Fruit fly (Drosophila melanogaster) whole organism, embryonic: Measurements from ENCODE around the gene Cyp309a1.

ENCODE experiments used
- Asciz ChIP-seq: fragments of 200-800 bp; sonication (Bioruptor generic); optimal IDR thresholded peaks from 2 replicates; lab custom pipeline; 2017; ENCODE audit warnings: missing biosample characterization, mild to moderate bottlenecking, missing genetic modification characterization, missing genetic modification reagents
- CG10979 ChIP-seq: fragments of 200-800 bp; sonication (Bioruptor generic); optimal IDR thresholded peaks from 2 replicates; lab custom pipeline; 2018; ENCODE audit warnings: missing biosample characterization, mild to moderate bottlenecking, missing genetic modification characterization, moderate library complexity
- CG11085 ChIP-seq: fragments of 200-800 bp; sonication (Bioruptor generic); IDR thresholded peaks from 2 replicates; pipeline ENCODE4 v1.3.6; 2022; ENCODE audit warnings: missing biosample characterization, missing genetic modification characterization
- CG1233 ChIP-seq: fragments of 200-800 bp; sonication (Bioruptor generic); optimal IDR thresholded peaks from 4 replicates; lab custom pipeline; 2018; ENCODE audit warnings: missing biosample characterization, mild to moderate bottlenecking, missing genetic modification characterization
- CG13287 ChIP-seq: fragments of 200-800 bp; sonication (Bioruptor generic); IDR thresholded peaks from 2 replicates; pipeline ENCODE4 v1.3.6; 2022; ENCODE audit warnings: missing biosample characterization, missing genetic modification characterization; ENCODE audit not compliant: partially characterized antibody
- CG15479 ChIP-seq: fragments of 200-800 bp; sonication (Bioruptor generic); optimal IDR thresholded peaks from 3 replicates; lab custom pipeline; 2019; ENCODE audit warnings: missing biosample characterization, mild to moderate bottlenecking, missing genetic modification characterization, moderate library complexity
- CG16813 ChIP-seq: fragments of 200-800 bp; sonication (Bioruptor generic); IDR thresholded peaks from 3 replicates; pipeline ENCODE4 v1.3.6; 2022; ENCODE audit warnings: missing biosample characterization, missing genetic modification characterization; ENCODE audit not compliant: partially characterized antibody
- CG17361 ChIP-seq: fragments of 200-800 bp; sonication (Bioruptor generic); IDR thresholded peaks from 3 replicates; pipeline ENCODE4 v1.3.6; 2022; ENCODE audit warnings: missing biosample characterization, missing genetic modification characterization
- CG30403 ChIP-seq: fragments of 200-800 bp; sonication (Bioruptor generic); optimal IDR thresholded peaks from 3 replicates; lab custom pipeline; 2016; ENCODE audit warnings: missing biosample characterization, missing genetic modification characterization
- CG33213 ChIP-seq: fragments of 200-800 bp; sonication (Bioruptor generic); optimal IDR thresholded peaks from 3 replicates; lab custom pipeline; 2016; ENCODE audit warnings: missing biosample characterization, missing genetic modification characterization
- CG3847 ChIP-seq: fragments of 200-800 bp; sonication (Bioruptor generic); IDR thresholded peaks from 2 replicates; pipeline ENCODE4 v1.3.6; 2022; ENCODE audit warnings: missing biosample characterization, missing genetic modification characterization
- CG4282 ChIP-seq: fragments of 200-800 bp; sonication (Bioruptor generic); optimal IDR thresholded peaks from 2 replicates; lab custom pipeline; 2016; ENCODE audit warnings: missing biosample characterization, missing genetic modification characterization
- CG4707 ChIP-seq: fragments of 200-800 bp; sonication (Bioruptor generic); optimal IDR thresholded peaks from 2 replicates; lab custom pipeline; 2018; ENCODE audit warnings: missing biosample characterization, mild to moderate bottlenecking, missing genetic modification characterization, moderate library complexity
- CG6175 ChIP-seq: fragments of 200-800 bp; sonication (Bioruptor generic); IDR thresholded peaks from 3 replicates; pipeline ENCODE4 v1.3.6; 2022; ENCODE audit warnings: missing biosample characterization, missing genetic modification characterization
- CG6813 ChIP-seq: fragments of 200-800 bp; sonication (Bioruptor generic); optimal IDR thresholded peaks from 2 replicates; lab custom pipeline; 2017; ENCODE audit warnings: missing biosample characterization, missing genetic modification characterization, mild to moderate bottlenecking, moderate library complexity, missing genetic modification reagents
- CG9797 ChIP-seq: fragments of 200-800 bp; sonication (Bioruptor generic); optimal IDR thresholded peaks from 3 replicates; lab custom pipeline; 2018; ENCODE audit warnings: missing biosample characterization, mild to moderate bottlenecking, missing genetic modification characterization
- Camta ChIP-seq: fragments of 200-800 bp; sonication (Bioruptor generic); optimal IDR thresholded peaks from 2 replicates; lab custom pipeline; 2016; ENCODE audit warnings: missing biosample characterization, missing genetic modification characterization
- CoRest ChIP-seq: fragments of 200-800 bp; sonication (Bioruptor generic); optimal IDR thresholded peaks from 3 replicates; lab custom pipeline; 2018; ENCODE audit warnings: missing biosample characterization, mild to moderate bottlenecking, missing genetic modification characterization, moderate library complexity
- Doc2 ChIP-seq: fragments of 200-800 bp; sonication (Bioruptor generic); IDR thresholded peaks from 2 replicates; pipeline ENCODE4 v1.3.6; 2022; ENCODE audit warnings: missing biosample characterization, missing genetic modification characterization
- Dp ChIP-seq: fragments of 200-800 bp; sonication (Bioruptor generic); optimal IDR thresholded peaks from 2 replicates; lab custom pipeline; 2018; ENCODE audit warnings: missing biosample characterization, mild to moderate bottlenecking, missing genetic modification characterization, moderate library complexity
- H2.0 ChIP-seq: fragments of 200-800 bp; sonication (Bioruptor generic); IDR thresholded peaks from 2 replicates; pipeline ENCODE4 v1.3.6; 2022; ENCODE audit warnings: missing biosample characterization, missing genetic modification characterization
- Hsf ChIP-seq: fragments of 200-800 bp; sonication (Bioruptor generic); optimal IDR thresholded peaks from 3 replicates; lab custom pipeline; 2016; ENCODE audit warnings: missing biosample characterization, missing genetic modification characterization
- Med ChIP-seq: fragments of 200-800 bp; sonication (Bioruptor generic); peaks from one replicate; lab custom pipeline; 2016; ENCODE audit warnings: missing biosample characterization, missing genetic modification characterization, mild to moderate bottlenecking, inconsistent platforms, moderate library complexity
- Ravus ChIP-seq: fragments of 200-800 bp; sonication (Bioruptor generic); IDR thresholded peaks from 2 replicates; pipeline ENCODE4 v1.3.6; 2022; ENCODE audit warnings: missing biosample characterization, missing genetic modification characterization
- Spps ChIP-seq: fragments of 200-800 bp; sonication (Bioruptor generic); optimal IDR thresholded peaks from 2 replicates; lab custom pipeline; 2018; ENCODE audit warnings: missing biosample characterization, mild to moderate bottlenecking, missing genetic modification characterization
- Usf ChIP-seq: fragments of 200-800 bp; sonication (Bioruptor generic); optimal IDR thresholded peaks from 2 replicates; lab custom pipeline; 2017; ENCODE audit warnings: missing genotype, missing biosample characterization, missing genetic modification characterization
- amos ChIP-seq: fragments of 200-800 bp; sonication (Bioruptor generic); IDR thresholded peaks from 2 replicates; pipeline ENCODE4 v1.3.6; 2022; ENCODE audit warnings: missing biosample characterization, missing genetic modification characterization; ENCODE audit not compliant: partially characterized antibody
- ase ChIP-seq: fragments of 200-800 bp; sonication (Bioruptor generic); IDR thresholded peaks from 3 replicates; pipeline ENCODE4 v1.3.6; 2022; ENCODE audit warnings: missing biosample characterization, missing genetic modification characterization
- chif ChIP-seq, 2 experiments: fragments of 200-800 bp; sonication (Bioruptor generic); optimal IDR thresholded peaks; 3 replicates each; lab custom pipeline; 2016; ENCODE audit warnings: missing biosample characterization in 2 of 2, missing genetic modification characterization in 2 of 2
- da ChIP-seq: fragments of 200-800 bp; sonication (Bioruptor generic); optimal IDR thresholded peaks from 2 replicates; lab custom pipeline; 2016; ENCODE audit warnings: missing biosample characterization, missing genetic modification characterization
- dm ChIP-seq: fragments of 200-800 bp; sonication (Bioruptor generic); optimal IDR thresholded peaks from 3 replicates; lab custom pipeline; 2016; ENCODE audit warnings: missing biosample characterization, missing genetic modification characterization
- en ChIP-seq: fragments of 200-800 bp; sonication (Bioruptor generic); optimal IDR thresholded peaks from 2 replicates; lab custom pipeline; 2016; ENCODE audit warnings: missing biosample characterization, missing genetic modification characterization
- eve ChIP-seq, 2 experiments: fragments of >200 bp; optimal IDR thresholded peaks; 2 replicates each; lab custom pipeline; 2017; ENCODE audit warnings: missing biosample characterization in 2 of 2, missing genetic modification characterization in 2 of 2
- hb ChIP-seq: fragments of 200-800 bp; sonication (Bioruptor generic); IDR thresholded peaks from 3 replicates; pipeline ENCODE4 v1.3.6; 2022; ENCODE audit warnings: missing biosample characterization, missing genetic modification characterization; ENCODE audit not compliant: partially characterized antibody
- insv ChIP-seq, 2 experiments: fragments of 200-800 bp; sonication (Bioruptor generic); optimal IDR thresholded peaks; 3 replicates each; lab custom pipeline; 2016 to 2018; ENCODE audit warnings: missing biosample characterization in 2 of 2, missing genetic modification characterization in 2 of 2
- nau ChIP-seq: fragments of 200-800 bp; sonication (Bioruptor generic); optimal IDR thresholded peaks from 3 replicates; lab custom pipeline; 2017; ENCODE audit warnings: missing biosample characterization, mild to moderate bottlenecking, missing genetic modification characterization, missing genetic modification reagents
- ranshi ChIP-seq: fragments of 200-800 bp; sonication (Bioruptor generic); IDR thresholded peaks from 2 replicates; pipeline ENCODE4 v1.3.6; 2022; ENCODE audit warnings: missing biosample characterization, missing genetic modification characterization
- sens ChIP-seq: fragments of 200-800 bp; sonication (Bioruptor generic); peaks from one replicate; lab custom pipeline; 2016; ENCODE audit warnings: missing biosample characterization, missing genetic modification characterization
- tap ChIP-seq: fragments of 200-800 bp; optimal IDR thresholded peaks from 3 replicates; lab custom pipeline; 2019; ENCODE audit warnings: missing biosample characterization, mild to moderate bottlenecking, missing genetic modification characterization, moderate library complexity
- tll ChIP-seq, 2 experiments: fragments of 200-800 bp in 1 of 2; fragments of >200 bp in 1 of 2; sonication (Bioruptor generic) in 1 of 2; optimal IDR thresholded peaks; 2 replicates each; lab custom pipeline; 2017 to 2019; ENCODE audit warnings: missing biosample characterization in 2 of 2, missing genetic modification characterization in 2 of 2, mild to moderate bottlenecking in 1 of 2, moderate library complexity in 1 of 2
- ttk ChIP-seq: fragments of 200-800 bp; sonication (Bioruptor generic); IDR thresholded peaks from 2 replicates; pipeline ENCODE4 v2.1.2; 2022; ENCODE audit warnings: missing biosample characterization, missing genetic modification characterization
- wek ChIP-seq: fragments of 200-800 bp; sonication (Bioruptor generic); optimal IDR thresholded peaks from 3 replicates; lab custom pipeline; 2018; ENCODE audit warnings: missing biosample characterization, mild to moderate bottlenecking, missing genetic modification characterization, moderate library complexity

The Cyp309a1 gene

DNA sequence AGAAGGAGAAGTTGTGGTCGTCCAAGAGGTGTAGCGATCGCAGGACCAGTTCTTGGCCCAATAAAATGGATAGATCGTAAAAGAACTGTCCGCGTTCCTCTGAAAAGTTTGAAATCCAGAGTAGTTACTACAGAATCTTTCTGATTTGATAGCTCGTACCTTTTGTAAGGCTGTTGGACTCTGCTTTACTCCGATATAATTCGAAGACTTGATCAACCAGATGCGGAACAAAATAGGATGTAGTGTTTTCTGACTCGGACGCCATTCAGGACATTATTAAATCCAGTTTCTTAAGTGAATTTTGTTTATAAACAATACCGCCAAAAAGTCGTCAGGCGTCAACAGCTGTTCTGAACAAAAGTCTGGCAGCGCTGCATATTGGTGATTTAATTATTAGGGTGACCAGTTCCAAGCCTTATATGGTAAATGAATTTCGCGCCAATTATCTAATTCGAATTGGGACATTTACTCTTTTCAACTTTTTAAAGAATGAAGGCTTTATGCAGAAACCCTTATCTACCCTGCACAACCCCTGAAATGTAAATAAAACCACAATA is 10.2 kb upstream of the Cyp309a1 start, which contains the start of the genes Rad1 and Sws1 (continued):
- TF ChIP-seq amos (0 out of 2 replicates have a peak, but pooled peaks have one; percentile 12), CG16813 (GFP tag; lab: Robert Waterston, UW) (no peak), H2.0 (GFP tag; lab: Robert Waterston, UW) (no peak), CG4707 (no peak), Hsf (GFP tag; lab: Kevin White, UChicago) (no peak), CG6813 (GFP tag; lab: Kevin White, UChicago) (no peak), CG15479 (GFP tag; lab: Kevin White, UChicago) (no peak), wek (GFP tag; lab: Kevin White, UChicago) (no peak), ranshi (peak; percentile 95), Ravus (GFP tag; lab: Robert Waterston, UW) (no peak), Med (no peak), CG30403 (GFP tag; lab: Kevin White, UChicago) (no peak), da (GFP tag; lab: Kevin White, UChicago) (no peak), en (no peak), CG6175 (no peak), eve (GFP tag; optimal IDR thresholded peaks at IDR 0.05; lab: Kevin White, UChicago) (no peak), Spps (tag; lab: Kevin White, UChicago) (no peak), dm (GFP tag; lab: Kevin White, UChicago) (no peak), CG10979 (tag; lab: Kevin White, UChicago) (no peak), CG11085 (GFP tag; lab: Robert Waterston, UW) (no peak), sens (peak; percentile 46), Camta (GFP tag; lab: Kevin White, UChicago) (no peak), nau (GFP tag; lab: Kevin White, UChicago) (no peak), CG13287 (GFP tag; lab: Robert Waterston, UW) (peak; percentile 35; the same call in 1 of the 2 replicates), CG17361 (no peak), ttk (GFP tag; lab: Robert Waterston, UW) (no peak), tap (tag; lab: Kevin White, UChicago) (no peak), insv (GFP tag; optimal IDR thresholded peaks at IDR 0.05; lab: Kevin White, UChicago) (peak in 1 of 2 experiments; percentile 92), Doc2 (GFP tag; lab: Robert Waterston, UW) (no peak), CG33213 (GFP tag; lab: Kevin White, UChicago) (no peak), CG4282 (GFP tag; lab: Kevin White, UChicago) (no peak), ase (GFP tag; lab: Robert Waterston, UW) (no peak), CoRest (tag; lab: Kevin White, UChicago) (peak; percentile 0), CG1233 (GFP tag; lab: Kevin White, UChicago) (no peak), Usf (GFP tag; lab: Kevin White, UChicago) (no peak), Asciz (GFP tag; lab: Kevin White, UChicago) (no peak), tll (GFP tag; optimal IDR thresholded peaks at IDR 0.05; lab: Kevin White, UChicago) (peak in 1 of 2 experiments; percentile 66), CG9797 (GFP tag; lab: Kevin White, UChicago) (peak; percentile 20), CG3847 (GFP tag; lab: Robert Waterston, UW) (peak; percentile 41; the same call in 1 of the 2 replicates), Dp (GFP tag; lab: Kevin White, UChicago) (peak; percentile 92)

DNA sequence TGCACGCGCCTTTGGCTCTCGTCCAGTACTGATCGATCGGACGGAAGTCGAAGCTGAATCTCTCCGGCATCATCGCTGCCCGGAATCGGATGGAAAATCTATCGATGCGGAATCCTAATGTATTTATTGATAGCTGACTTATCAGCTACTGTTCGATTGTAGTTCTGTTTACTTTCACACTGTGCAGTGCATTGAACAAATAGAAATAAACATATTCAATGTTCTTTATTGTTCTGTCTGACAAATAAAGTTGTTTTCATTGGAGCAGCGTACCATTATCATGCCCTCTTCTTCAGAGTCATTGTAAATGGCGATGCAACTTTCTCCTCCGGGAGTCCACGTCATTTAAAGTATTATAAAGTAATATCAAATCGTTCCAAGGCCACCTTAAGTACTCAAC is 8.3 kb upstream of the Cyp309a1 start, which contains the start of gene Cyp309a2:
Cyp309a2 (minus strand) TSS at position 101 of the 400 bp plus-strand sequence.
- TF ChIP-seq chif (GFP tag; optimal IDR thresholded peaks at IDR 0.05; lab: Kevin White, UChicago) (no peak), sens (peak; percentile 51), hb (0 out of 3 replicates have a peak, but pooled peaks have one; percentile 28)
